Fruit fly (Drosophila melanogaster): Measurements from ENCODE around the gene CG12123.

DNA sequence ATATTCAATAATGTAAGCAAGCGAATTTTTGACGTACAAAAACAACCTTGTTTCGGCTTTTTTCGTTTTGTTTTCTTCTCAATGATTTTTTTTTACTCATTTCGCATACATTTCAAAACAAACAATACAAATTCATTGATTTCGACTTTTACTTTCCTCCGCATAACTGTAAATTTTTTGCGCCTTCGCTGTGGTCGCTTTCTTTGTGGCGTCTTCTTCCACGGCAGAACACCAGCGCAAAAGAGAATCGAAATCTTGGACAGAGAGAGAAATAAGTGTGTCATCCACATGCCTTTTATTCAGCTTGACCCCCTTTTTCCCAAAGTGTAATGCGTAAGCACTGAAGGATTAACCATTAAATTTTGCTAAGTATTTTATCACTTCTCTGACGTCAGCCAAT, 27.8 kb downstream of the CG12123 start:
- TF ChIP-seq Myc (optimal IDR thresholded peaks at IDR 0.05) (no peak), psq (optimal IDR thresholded peaks at IDR 0.05) (no peak), Sin3A (optimal IDR thresholded peaks at IDR 0.05) (no peak), insv (optimal IDR thresholded peaks at IDR 0.05) (no peak), h (optimal IDR thresholded peaks at IDR 0.05) (no peak), ttk (optimal IDR thresholded peaks at IDR 0.05) (no peak)

Data from Kc167 (cell line).